Worm (Caenorhabditis elegans) whole organism, early embryonic: ENCODE data around the gene srsx-24.

Experiments used
- B0310.2 ChIP-seq: sonication (generic microtip); optimal IDR thresholded peaks from 2 replicates; lab custom pipeline; 2016; ENCODE audit warnings: mild to moderate bottlenecking, missing genetic modification characterization, missing compliant biosample characterization
- ama-1 ChIP-seq: fragments of 150-350 bp; optimal IDR thresholded peaks from 2 replicates; lab custom pipeline; 2014
- flt-1 ChIP-seq: fragments of 200-800 bp; sonication (Bioruptor generic); IDR thresholded peaks from 2 replicates; pipeline ENCODE4 v1.3.6; 2022; ENCODE audit warnings: missing genetic modification characterization, missing compliant biosample characterization
- hmbx-1 ChIP-seq: sonication (generic microtip); optimal IDR thresholded peaks from 2 replicates; lab custom pipeline; 2016; ENCODE audit warnings: mild to moderate bottlenecking, missing genetic modification characterization, missing compliant biosample characterization
- pes-1 ChIP-seq: fragments of 200-800 bp; sonication (Bioruptor generic); IDR thresholded peaks from 2 replicates; pipeline ENCODE4 v1.3.6; 2022; ENCODE audit warnings: missing genetic modification reagents, missing genetic modification characterization, missing compliant biosample characterization

- TF ChIP-seq flt-1 (GFP tag; lab: Robert Waterston, UW) (no peak), ama-1 (lab: Kevin White, UChicago) (no peak), B0310.2 (tag; lab: Kevin White, UChicago) (no peak), pes-1 (GFP tag; lab: Robert Waterston, UW) (no peak), hmbx-1 (tag; lab: Kevin White, UChicago) (no peak)
These were observed 36.6 kb upstream of the srsx-24 start, which contains the start of gene F18E3.13 for ce11 chrV:7415780-7416428.
